Worm (Caenorhabditis elegans) whole organism, L3 larva: Measurements from ENCODE around the gene ZK1055.6.
"Not testable (repeated sequence)": the region's sequence is repeated elsewhere in the genome, so short reads cannot be mapped to it uniquely, and the experiment has no call there.

ENCODE experiments used
- aly-2 ChIP-seq: fragments of 150-350 bp; optimal IDR thresholded peaks from 2 replicates; lab custom pipeline; 2014; ENCODE audit warnings: missing biosample characterization, missing genetic modification characterization
- ama-1 ChIP-seq: fragments of 150-350 bp; optimal IDR thresholded peaks from 2 replicates; lab custom pipeline; 2018
- ceh-16 ChIP-seq: sonication (generic microtip); optimal IDR thresholded peaks from 2 replicates; lab custom pipeline; 2017; ENCODE audit warnings: missing biosample characterization, missing genetic modification characterization
- ceh-28 ChIP-seq: fragments of 150-350 bp; optimal IDR thresholded peaks from 2 replicates; lab custom pipeline; 2014; ENCODE audit warnings: missing biosample characterization, missing genetic modification reagents, missing genetic modification characterization
- ceh-82 ChIP-seq: fragments of 150-350 bp; optimal IDR thresholded peaks from 2 replicates; lab custom pipeline; 2014; ENCODE audit warnings: missing biosample characterization, missing genetic modification characterization
- ceh-9 ChIP-seq: sonication (generic microtip); optimal IDR thresholded peaks from 2 replicates; lab custom pipeline; 2018; ENCODE audit warnings: missing biosample characterization, missing genetic modification characterization
- egl-27 ChIP-seq: sonication (generic microtip); optimal IDR thresholded peaks from 4 replicates; lab custom pipeline; 2017; ENCODE audit warnings: missing biosample characterization, missing genetic modification reagents, missing genetic modification characterization
- elt-1 ChIP-seq: fragments of 150-350 bp; optimal IDR thresholded peaks from 2 replicates; lab custom pipeline; 2014; ENCODE audit warnings: missing biosample characterization, missing genetic modification characterization
- elt-2 ChIP-seq: sonication (generic microtip); optimal IDR thresholded peaks from 2 replicates; lab custom pipeline; 2016; ENCODE audit warnings: missing genetic modification reagents, mild to moderate bottlenecking, missing genetic modification characterization, missing compliant biosample characterization
- elt-3 ChIP-seq, 3 experiments: fragments of 150-350 bp in 1 of 3; sonication (generic microtip) in 2 of 3; optimal IDR thresholded peaks; 2 replicates in 2 of 3; 4 replicates in 1 of 3; lab custom pipeline; 2014 to 2017; ENCODE audit warnings: missing biosample characterization in 3 of 3, missing genetic modification characterization in 3 of 3
- eor-1 ChIP-seq, 2 experiments: fragments of 150-350 bp; optimal IDR thresholded peaks; 2 replicates each; lab custom pipeline; 2014 to 2018; ENCODE audit warnings: missing biosample characterization in 2 of 2, missing genetic modification characterization in 2 of 2
- fkh-10 ChIP-seq: sonication (generic microtip); optimal IDR thresholded peaks from 2 replicates; lab custom pipeline; 2017; ENCODE audit warnings: missing biosample characterization, missing genetic modification reagents, missing genetic modification characterization
- hmg-11 ChIP-seq: sonication (generic microtip); optimal IDR thresholded peaks from 2 replicates; lab custom pipeline; 2016; ENCODE audit warnings: missing genetic modification characterization, missing compliant biosample characterization
- lin-15B ChIP-seq: fragments of 150-350 bp; optimal IDR thresholded peaks from 2 replicates; lab custom pipeline; 2014; ENCODE audit warnings: missing biosample characterization, missing genetic modification characterization
- lin-39 ChIP-seq: fragments of 150-350 bp; optimal IDR thresholded peaks from 2 replicates; lab custom pipeline; 2018; ENCODE audit warnings: missing biosample characterization, missing genetic modification reagents, missing genetic modification characterization
- lsy-12 ChIP-seq: sonication (generic microtip); optimal IDR thresholded peaks from 2 replicates; lab custom pipeline; 2016; ENCODE audit warnings: mild to moderate bottlenecking, missing genetic modification characterization, missing compliant biosample characterization
- mdl-1 ChIP-seq: fragments of 150-350 bp; optimal IDR thresholded peaks from 2 replicates; lab custom pipeline; 2014; ENCODE audit warnings: missing biosample characterization, missing genetic modification characterization
- mml-1 ChIP-seq: fragments of 150-350 bp; sonication (generic microtip); optimal IDR thresholded peaks from 3 replicates; lab custom pipeline; 2014; ENCODE audit warnings: missing biosample characterization, missing genetic modification characterization
- nfya-1 ChIP-seq: sonication (generic microtip); optimal IDR thresholded peaks from 2 replicates; lab custom pipeline; 2017; ENCODE audit warnings: missing genetic modification characterization, mild to moderate bottlenecking, missing compliant biosample characterization, antibody characterized with exemption, moderate library complexity; ENCODE audit not compliant: insufficient read depth
- nhr-12 ChIP-seq: fragments of 150-350 bp; optimal IDR thresholded peaks from 2 replicates; lab custom pipeline; 2014; ENCODE audit warnings: missing biosample characterization, missing genetic modification characterization
- nhr-23 ChIP-seq: fragments of 150-350 bp; optimal IDR thresholded peaks from 2 replicates; lab custom pipeline; 2014; ENCODE audit warnings: missing biosample characterization, missing genetic modification reagents, missing genetic modification characterization
- nhr-25 ChIP-seq: sonication (generic microtip); optimal IDR thresholded peaks from 2 replicates; lab custom pipeline; 2017; ENCODE audit warnings: missing biosample characterization, missing genetic modification characterization
- nhr-28 ChIP-seq: fragments of 150-350 bp; optimal IDR thresholded peaks from 2 replicates; lab custom pipeline; 2014; ENCODE audit warnings: missing biosample characterization, missing genetic modification characterization
- nhr-43 ChIP-seq: sonication (generic microtip); optimal IDR thresholded peaks from 2 replicates; lab custom pipeline; 2016; ENCODE audit warnings: mild to moderate bottlenecking, missing genetic modification characterization, missing compliant biosample characterization; ENCODE audit not compliant: poor library complexity, severe bottlenecking
- nhr-67 ChIP-seq: fragments of 150-350 bp; optimal IDR thresholded peaks from 2 replicates; lab custom pipeline; 2014; ENCODE audit warnings: missing biosample characterization, missing genetic modification characterization
- nhr-76 ChIP-seq: fragments of 150-350 bp; sonication (generic microtip); optimal IDR thresholded peaks from 5 replicates; lab custom pipeline; 2014; ENCODE audit warnings: missing biosample characterization, missing genetic modification characterization
- nhr-77 ChIP-seq: fragments of 150-350 bp; optimal IDR thresholded peaks from 2 replicates; lab custom pipeline; 2014; ENCODE audit warnings: missing biosample characterization, missing genetic modification characterization
- pha-4 ChIP-seq: fragments of 150-350 bp; optimal IDR thresholded peaks from 2 replicates; lab custom pipeline; 2014; ENCODE audit warnings: missing biosample characterization, missing genetic modification reagents, missing genetic modification characterization
- pqm-1 ChIP-seq: fragments of 150-350 bp; optimal IDR thresholded peaks from 2 replicates; lab custom pipeline; 2017; ENCODE audit warnings: missing biosample characterization, missing genetic modification characterization, inconsistent platforms
- sea-2 ChIP-seq: fragments of 150-350 bp; sonication (generic microtip); optimal IDR thresholded peaks from 4 replicates; lab custom pipeline; 2014; ENCODE audit warnings: missing biosample characterization, missing genetic modification reagents, missing genetic modification characterization
- snpc-4 ChIP-seq: fragments of 150-350 bp; optimal IDR thresholded peaks from 2 replicates; lab custom pipeline; 2014; ENCODE audit warnings: missing biosample characterization, missing genetic modification characterization
- tbx-2 ChIP-seq: sonication (generic microtip); optimal IDR thresholded peaks from 2 replicates; lab custom pipeline; 2016; ENCODE audit warnings: mild to moderate bottlenecking, missing genetic modification characterization, missing compliant biosample characterization
- unc-39 ChIP-seq: sonication (generic microtip); optimal IDR thresholded peaks from 4 replicates; lab custom pipeline; 2017; ENCODE audit warnings: missing biosample characterization, missing genetic modification characterization
- ztf-11 ChIP-seq: fragments of 150-350 bp; optimal IDR thresholded peaks from 2 replicates; lab custom pipeline; 2014; ENCODE audit warnings: missing biosample characterization, missing genetic modification characterization
- ztf-4 ChIP-seq: fragments of 150-350 bp; optimal IDR thresholded peaks from 2 replicates; lab custom pipeline; 2014; ENCODE audit warnings: missing biosample characterization, missing genetic modification characterization

Gene ZK1055.6

ce11 chrV:6606197-6606596 is 3.8 kb upstream of the ZK1055.6 start:
- TF ChIP-seq eor-1 (tag; optimal IDR thresholded peaks at IDR 0.05; lab: Kevin White, UChicago) (no peak), lsy-12 (tag; lab: Kevin White, UChicago) (no peak), mml-1 (tag; lab: Kevin White, UChicago) (no peak), snpc-4 (tag; lab: Kevin White, UChicago) (no peak), ztf-11 (tag; lab: Kevin White, UChicago) (no peak), ama-1 (lab: Kevin White, UChicago) (no peak), nhr-25 (tag; lab: Kevin White, UChicago) (no peak), ceh-9 (tag; lab: Kevin White, UChicago) (no peak), pha-4 (tag; lab: Kevin White, UChicago) (peak; percentile 45), ceh-82 (tag; lab: Kevin White, UChicago) (no peak), tbx-2 (tag; lab: Kevin White, UChicago) (no peak), elt-2 (tag; lab: Kevin White, UChicago) (peak; percentile 33), lin-15B (tag; lab: Kevin White, UChicago) (no peak), nhr-77 (no peak), egl-27 (tag; lab: Kevin White, UChicago) (no peak), pqm-1 (peak; percentile 5), elt-1 (no peak), nhr-28 (tag; lab: Kevin White, UChicago) (no peak), nhr-23 (tag; lab: Kevin White, UChicago) (peak; percentile 31)

ce11 chrV:6605275-6605674 is 2.9 kb upstream of the ZK1055.6 start, which contains the start of gene ZK1055.7:
ZK1055.7 (minus strand) TSS chrV:6605375.
- no peak for TF ChIP-seq nhr-28 (tag; lab: Kevin White, UChicago)
- no peak for TF ChIP-seq ztf-11 (tag; lab: Kevin White, UChicago)
- TF ChIP-seq nfya-1 (tag; lab: Kevin White, UChicago) = no peak
- no peak for TF ChIP-seq snpc-4 (tag; lab: Kevin White, UChicago)
- no peak for TF ChIP-seq unc-39 (tag; lab: Kevin White, UChicago)

- TF ChIP-seq ztf-4 (tag; lab: Kevin White, UChicago) (no peak), nhr-12 (tag; lab: Kevin White, UChicago) (no peak), egl-27 (tag; lab: Kevin White, UChicago) (no peak), nhr-23 (tag; lab: Kevin White, UChicago) (peak; percentile 21), lin-15B (tag; lab: Kevin White, UChicago) (peak; percentile 60), nhr-25 (tag; lab: Kevin White, UChicago) (peak; percentile 53), hmg-11 (tag; lab: Kevin White, UChicago) (no peak), ceh-28 (no peak), lin-39 (tag; lab: Kevin White, UChicago) (peak; percentile 20), nhr-76 (tag; lab: Kevin White, UChicago) (no peak)
- TF ChIP-seq, all 47 proteins: peak for 4
These were observed 8.6 kb downstream of the ZK1055.6 start, which contains the start of gene hcp-1 for ce11 chrV:6593700-6594244. hcp-1 (plus strand) TSS chrV:6594194.

- TF ChIP-seq nhr-67 (tag; lab: Kevin White, UChicago) = no peak
- TF ChIP-seq elt-1 = no peak
- no peak for TF ChIP-seq ceh-28
- no peak for TF ChIP-seq snpc-4 (tag; lab: Kevin White, UChicago)
- no peak for TF ChIP-seq mdl-1 (tag; lab: Kevin White, UChicago)
- TF ChIP-seq aly-2 (tag; lab: Kevin White, UChicago) = no peak
- no peak for TF ChIP-seq sea-2
These were observed 12.1 kb downstream of the ZK1055.6 start, which contains the start of gene ZK1055.2 for ce11 chrV:6590283-6590682. ZK1055.2 (plus strand) TSS chrV:6590583.

ce11 chrV:6581762-6582161 is 20.6 kb downstream of the ZK1055.6 start, which contains the start of gene ZK1055.4:
ZK1055.4 (plus strand) TSS chrV:6582062.
- not testable (repeated sequence) for TF ChIP-seq nhr-12, elt-2, nhr-25 (tag; lab: Kevin White, UChicago)

ce11 chrV:6579992-6580391 is 22.4 kb downstream of the ZK1055.6 start, which contains the start of gene EGAP9.3:
EGAP9.3 (minus strand) TSS chrV:6580122.
- no peak for TF ChIP-seq ceh-9 (tag; lab: Kevin White, UChicago)
- no peak for TF ChIP-seq lsy-12 (tag; lab: Kevin White, UChicago)
- TF ChIP-seq elt-2 (tag; lab: Kevin White, UChicago) = peak; percentile 34
- TF ChIP-seq ceh-16 (tag; lab: Kevin White, UChicago) = no peak
- TF ChIP-seq unc-39 (tag; lab: Kevin White, UChicago) = no peak
- no peak for TF ChIP-seq eor-1 (tag; optimal IDR thresholded peaks at IDR 0.05; lab: Kevin White, UChicago)
- TF ChIP-seq nhr-43 (tag; lab: Kevin White, UChicago) = no peak
- no peak for TF ChIP-seq nhr-67 (tag; lab: Kevin White, UChicago)
- TF ChIP-seq pqm-1 = peak; percentile 21
- no peak for TF ChIP-seq fkh-10 (GFP tag; lab: Kevin White, UChicago)
- TF ChIP-seq elt-3 (tag; optimal IDR thresholded peaks at IDR 0.05; lab: Kevin White, UChicago) = no peak
- TF ChIP-seq, all 47 proteins: peak for 2
